Fruit fly (Drosophila melanogaster): ENCODE results near the gene CG5280.

Gene CG5280

DNA sequence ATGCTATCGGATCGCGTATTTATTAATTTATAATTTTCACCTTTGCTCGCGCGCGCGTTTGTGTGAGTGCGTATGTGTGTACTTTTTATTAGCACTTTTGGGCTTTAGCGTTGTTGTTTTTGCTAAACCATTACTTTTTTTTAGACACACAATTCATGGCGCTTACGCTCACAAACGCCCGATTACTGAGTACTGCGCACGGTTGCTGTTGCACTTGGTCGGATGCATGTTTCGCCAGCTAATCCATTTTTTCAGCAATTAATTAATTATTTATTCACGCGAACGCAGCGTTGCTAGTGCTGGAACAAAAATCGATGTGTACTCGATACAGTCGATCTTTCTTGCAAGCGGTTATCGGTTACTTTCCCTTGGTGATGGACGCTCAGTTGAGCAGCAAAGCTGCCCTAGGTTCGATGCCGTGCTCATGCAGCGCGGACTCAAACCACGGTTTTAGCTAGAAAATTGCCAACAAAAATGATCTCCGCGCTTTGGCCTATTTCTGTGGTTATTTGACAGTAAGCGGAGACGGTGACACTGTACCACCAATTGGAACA is 7.7 kb upstream of the CG5280 start, which contains the start of the genes smg and CG5087 (continued):
- TF ChIP-seq CG14860 (GFP tag; IDR thresholded peaks at IDR 0.05; ENCODE audit: partially characterized antibody) (peak; percentile 51; the same call in 2 of the 3 replicates), HLHmδ (GFP tag; optimal IDR thresholded peaks at IDR 0.05) (no peak), CG15479 (GFP tag; optimal IDR thresholded peaks at IDR 0.05) (no peak), CG5180 (GFP tag; optimal IDR thresholded peaks at IDR 0.05) (no peak), gsb-n (tag; optimal IDR thresholded peaks at IDR 0.05) (peak; percentile 39), pb (GFP tag; optimal IDR thresholded peaks at IDR 0.05) (no peak), ci (GFP tag; IDR thresholded peaks at IDR 0.05) (peak; percentile 60; the same call in 1 of the 3 replicates), CG11504 (tag; optimal IDR thresholded peaks at IDR 0.05) (no peak), zfh2 (GFP tag; optimal IDR thresholded peaks at IDR 0.05) (peak; percentile 55), CG6175 (GFP tag; IDR thresholded peaks at IDR 0.05) (no peak), Dll (GFP tag; IDR thresholded peaks at IDR 0.05; ENCODE audit: partially characterized antibody) (peak; percentile 73), chn (GFP tag; optimal IDR thresholded peaks at IDR 0.05) (peak; percentile 36), row (GFP tag; IDR thresholded peaks at IDR 0.05) (peak; percentile 55), Blimp-1 (GFP tag; optimal IDR thresholded peaks at IDR 0.05) (no peak), lab (GFP tag; optimal IDR thresholded peaks at IDR 0.05) (no peak), Asciz (GFP tag; optimal IDR thresholded peaks at IDR 0.05) (no peak), CG11560 (tag; IDR thresholded peaks at IDR 0.05) (peak; percentile 100), gce (GFP tag; IDR thresholded peaks at IDR 0.05) (no peak; the same call in 2 of the 3 replicates), CG13894 (tag; optimal IDR thresholded peaks at IDR 0.05) (no peak), Deaf1 (tag; optimal IDR thresholded peaks at IDR 0.05) (peak; percentile 10), Meics (GFP tag; optimal IDR thresholded peaks at IDR 0.05) (no peak), HHEX (GFP tag; optimal IDR thresholded peaks at IDR 0.05) (no peak), CG7786 (GFP tag; optimal IDR thresholded peaks at IDR 0.05) (peak; percentile 8), zen2 (GFP tag; IDR thresholded peaks at IDR 0.05; ENCODE audit: partially characterized antibody) (no peak), CG1024 (GFP tag; IDR thresholded peaks at IDR 0.05) (no peak), CG10274 (GFP tag; optimal IDR thresholded peaks at IDR 0.05) (no peak), D (optimal IDR thresholded peaks at IDR 0.05) (no peak), D (GFP tag; optimal IDR thresholded peaks at IDR 0.05) (no peak), CG4424 (GFP tag; optimal IDR thresholded peaks at IDR 0.05) (peak; percentile 36), sima (GFP tag; optimal IDR thresholded peaks at IDR 0.05) (no peak), pita (GFP tag; optimal IDR thresholded peaks at IDR 0.05) (peak; percentile 97), D19A (tag; optimal IDR thresholded peaks at IDR 0.05) (peak; percentile 6), BtbVII (GFP tag; optimal IDR thresholded peaks at IDR 0.05) (peak; percentile 14), Opbp (GFP tag; IDR thresholded peaks at IDR 0.05; ENCODE audit: partially characterized antibody) (peak; percentile 81), dmrt11E (tag; optimal IDR thresholded peaks at IDR 0.05) (no peak), exex (tag; optimal IDR thresholded peaks at IDR 0.05) (peak; percentile 67), disco-r (GFP tag; optimal IDR thresholded peaks at IDR 0.05) (no peak), hb (GFP tag; IDR thresholded peaks at IDR 0.05; ENCODE audit: partially characterized antibody) (0 out of 3 replicates have a peak, but pooled peaks have one; percentile 42), CG17361 (GFP tag; IDR thresholded peaks at IDR 0.05) (peak; percentile 11; the same call in 1 of the 3 replicates), chinmo (GFP tag; IDR thresholded peaks at IDR 0.05; ENCODE audit: partially characterized antibody) (peak; percentile 86; the same call in 3 of the 4 replicates), Ssrp (tag; optimal IDR thresholded peaks at IDR 0.05) (no peak), CG10366 (GFP tag; IDR thresholded peaks at IDR 0.05) (no peak), Trl (optimal IDR thresholded peaks at IDR 0.05) (no peak), Trl (GFP tag; optimal IDR thresholded peaks at IDR 0.05) (peak; percentile 32), Doc3 (GFP tag; IDR thresholded peaks at IDR 0.05; ENCODE audit: partially characterized antibody) (peak; percentile 55; the same call in 1 of the 3 replicates), Ravus (GFP tag; IDR thresholded peaks at IDR 0.05) (no peak), CG3847 (GFP tag; IDR thresholded peaks at IDR 0.05) (peak; percentile 70), mirr (GFP tag; optimal IDR thresholded peaks at IDR 0.05) (no peak), Hmr (GFP tag; optimal IDR thresholded peaks at IDR 0.05) (peak; percentile 89)
